Fruit fly (Drosophila melanogaster) whole organism: ENCODE measurements around the gene CG9636.

Experiments used
- psq ChIP-seq: fragments of >200 bp; optimal IDR thresholded peaks from 2 replicates; lab custom pipeline; 2017
- usp ChIP-seq: fragments of >200 bp; optimal IDR thresholded peaks from 2 replicates; lab custom pipeline; 2017; ENCODE audit warnings: missing biosample characterization, missing genetic modification characterization, mixed read lengths

DNA sequence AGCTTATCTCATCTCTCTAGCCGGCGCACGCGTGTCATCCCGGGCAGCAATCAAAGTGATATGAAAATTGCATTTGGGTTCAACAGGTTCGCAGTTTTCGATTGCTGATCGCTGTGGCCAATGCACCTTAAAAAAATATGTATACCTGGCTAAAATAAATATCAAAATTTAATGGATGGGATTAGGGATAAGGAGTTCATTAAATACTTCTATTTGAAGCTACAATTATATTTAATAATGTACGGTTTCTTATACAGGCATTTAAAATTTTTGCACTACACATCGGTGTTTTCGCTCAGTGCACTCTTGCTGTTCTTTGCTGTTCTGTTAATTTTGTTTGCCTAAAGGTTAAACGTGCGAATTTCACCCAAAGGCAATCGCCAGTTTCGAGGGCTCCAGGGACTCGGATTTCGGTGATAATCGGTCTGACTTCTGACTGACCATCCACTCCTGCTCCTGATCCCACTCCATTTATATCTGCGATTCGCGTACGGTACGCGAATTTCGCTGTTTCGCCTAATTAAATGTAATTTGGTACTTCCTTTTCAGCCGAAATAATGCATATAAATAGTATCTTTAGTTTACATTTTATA is 29.1 kb upstream of the CG9636 start:
- no peak for TF ChIP-seq psq (lab: Kevin White, UChicago)
- no peak for TF ChIP-seq usp (GFP tag; lab: Kevin White, UChicago)
